Worm (Caenorhabditis elegans) whole organism, L1 larva: ENCODE data around the gene F54B3.2.

Experiments used
- C34B4.2 ChIP-seq: sonication (generic microtip); optimal IDR thresholded peaks from 2 replicates; lab custom pipeline; 2017; ENCODE audit warnings: mild to moderate bottlenecking, missing genetic modification characterization, missing compliant biosample characterization
- F16B12.6 ChIP-seq: fragments of 150-350 bp; optimal IDR thresholded peaks from 2 replicates; lab custom pipeline; 2014; ENCODE audit warnings: missing biosample characterization, missing genetic modification characterization
- aha-1 ChIP-seq: fragments of 150-350 bp; optimal IDR thresholded peaks from 2 replicates; lab custom pipeline; 2014; ENCODE audit warnings: missing biosample characterization, missing genetic modification characterization
- alr-1 ChIP-seq: fragments of 200-800 bp; sonication (Bioruptor generic); optimal IDR thresholded peaks from 2 replicates; lab custom pipeline; 2018; ENCODE audit warnings: borderline replicate concordance, mild to moderate bottlenecking, missing genetic modification characterization, missing compliant biosample characterization
- ama-1 ChIP-seq: fragments of 150-350 bp; optimal IDR thresholded peaks from 2 replicates; lab custom pipeline; 2014
- ceh-63 ChIP-seq: fragments of 200-800 bp; sonication (Bioruptor generic); optimal IDR thresholded peaks from 2 replicates; lab custom pipeline; 2018; ENCODE audit warnings: mild to moderate bottlenecking, missing genetic modification characterization, missing compliant biosample characterization
- ceh-82 ChIP-seq, 3 experiments: fragments of 150-350 bp in 1 of 3; sonication (generic microtip) in 2 of 3; optimal IDR thresholded peaks; 2 replicates each; lab custom pipeline; 2014 to 2017; ENCODE audit warnings: missing biosample characterization in 3 of 3, missing genetic modification characterization in 3 of 3
- ceh-88 ChIP-seq: fragments of 200-800 bp; sonication (Bioruptor generic); IDR thresholded peaks from 2 replicates; pipeline ENCODE4 v1.3.6; 2022; ENCODE audit warnings: missing genetic modification characterization, missing compliant biosample characterization
- dsc-1 ChIP-seq: sonication (generic microtip); optimal IDR thresholded peaks from 2 replicates; lab custom pipeline; 2016; ENCODE audit warnings: mild to moderate bottlenecking, missing genetic modification characterization, missing compliant biosample characterization
- efl-1 ChIP-seq, 4 experiments: fragments of 150-350 bp; optimal IDR thresholded peaks in 3 of 4; peaks in 1 of 4; 1 replicate in 1 of 4; 2 replicates in 3 of 4; lab custom pipeline; 2014; ENCODE audit warnings: missing biosample characterization in 2 of 4, missing genetic modification characterization in 2 of 4, missing genetic modification reagents in 2 of 4
- efl-3 ChIP-seq: fragments of 200-800 bp; sonication (Bioruptor generic); optimal IDR thresholded peaks from 2 replicates; lab custom pipeline; 2018; ENCODE audit warnings: mild to moderate bottlenecking, missing genetic modification characterization, missing compliant biosample characterization
- egl-13 ChIP-seq: sonication (generic microtip); optimal IDR thresholded peaks from 2 replicates; lab custom pipeline; 2016; ENCODE audit warnings: missing genotype, missing genetic modification reagents, missing genetic modification characterization, missing compliant biosample characterization
- egl-27 ChIP-seq, 2 experiments: fragments of 150-350 bp in 1 of 2; sonication (generic microtip); optimal IDR thresholded peaks; 3 replicates each; lab custom pipeline; 2017 to 2018; ENCODE audit warnings: missing biosample characterization in 2 of 2, missing genetic modification characterization in 2 of 2, missing genetic modification reagents in 2 of 2
- elt-2 ChIP-seq: sonication (generic microtip); optimal IDR thresholded peaks from 2 replicates; lab custom pipeline; 2016; ENCODE audit warnings: missing genetic modification characterization, mild to moderate bottlenecking, inconsistent platforms, missing compliant biosample characterization, missing genetic modification reagents
- fkh-10 ChIP-seq: sonication (generic microtip); optimal IDR thresholded peaks from 2 replicates; lab custom pipeline; 2017; ENCODE audit warnings: missing biosample characterization, missing genetic modification reagents, missing genetic modification characterization
- fkh-4 ChIP-seq: sonication (generic microtip); optimal IDR thresholded peaks from 2 replicates; lab custom pipeline; 2016; ENCODE audit warnings: missing compliant biosample characterization, missing genetic modification characterization, borderline replicate concordance
- fkh-8 ChIP-seq: sonication (generic microtip); optimal IDR thresholded peaks from 2 replicates; lab custom pipeline; 2016; ENCODE audit warnings: mild to moderate bottlenecking, missing genetic modification characterization, missing compliant biosample characterization
- hlh-17 ChIP-seq: fragments of 200-800 bp; sonication (Bioruptor generic); optimal IDR thresholded peaks from 2 replicates; lab custom pipeline; 2018; ENCODE audit warnings: missing genetic modification characterization, mild to moderate bottlenecking, missing compliant biosample characterization, moderate library complexity, borderline replicate concordance
- hpl-2 ChIP-seq: fragments of 150-350 bp; optimal IDR thresholded peaks from 2 replicates; lab custom pipeline; 2014; ENCODE audit warnings: missing biosample characterization, missing genetic modification reagents, missing genetic modification characterization
- jun-1 ChIP-seq: fragments of 150-350 bp; optimal IDR thresholded peaks from 2 replicates; lab custom pipeline; 2014; ENCODE audit warnings: missing biosample characterization, missing genetic modification reagents, missing genetic modification characterization
- lin-35 ChIP-seq, 2 experiments: fragments of 150-350 bp; optimal IDR thresholded peaks; 2 replicates each; lab custom pipeline; 2014; ENCODE audit warnings: missing biosample characterization in 2 of 2, missing genetic modification characterization in 2 of 2, missing genetic modification reagents in 2 of 2
- lsy-2 ChIP-seq, 2 experiments: fragments of 150-350 bp; optimal IDR thresholded peaks; 2 replicates each; lab custom pipeline; 2014; ENCODE audit warnings: missing biosample characterization in 2 of 2, missing genetic modification characterization in 2 of 2
- mdl-1 ChIP-seq, 2 experiments: fragments of 150-350 bp; optimal IDR thresholded peaks; 2 replicates each; lab custom pipeline; 2014 to 2017; ENCODE audit warnings: missing biosample characterization in 2 of 2, missing genetic modification characterization in 2 of 2, inconsistent platforms in 1 of 2
- mef-2 ChIP-seq: fragments of 150-350 bp; optimal IDR thresholded peaks from 2 replicates; lab custom pipeline; 2014; ENCODE audit warnings: missing biosample characterization, missing genetic modification characterization
- nhr-20 ChIP-seq: sonication (generic microtip); optimal IDR thresholded peaks from 2 replicates; lab custom pipeline; 2016; ENCODE audit warnings: mild to moderate bottlenecking, missing genetic modification characterization, missing compliant biosample characterization
- nhr-28 ChIP-seq: fragments of 150-350 bp; optimal IDR thresholded peaks from 2 replicates; lab custom pipeline; 2014; ENCODE audit warnings: missing biosample characterization, missing genetic modification characterization
- nhr-47 ChIP-seq: sonication (generic microtip); optimal IDR thresholded peaks from 2 replicates; lab custom pipeline; 2016; ENCODE audit warnings: mild to moderate bottlenecking, missing genetic modification characterization, moderate library complexity, missing compliant biosample characterization
- nhr-76 ChIP-seq: sonication (generic microtip); optimal IDR thresholded peaks from 2 replicates; lab custom pipeline; 2017; ENCODE audit warnings: missing biosample characterization, missing genetic modification characterization
- nhr-84 ChIP-seq: sonication (generic microtip); optimal IDR thresholded peaks from 2 replicates; lab custom pipeline; 2017; ENCODE audit warnings: missing biosample characterization, missing genetic modification characterization
- nhr-90 ChIP-seq: sonication (generic microtip); optimal IDR thresholded peaks from 2 replicates; lab custom pipeline; 2016; ENCODE audit warnings: mild to moderate bottlenecking, missing genetic modification characterization, missing compliant biosample characterization; ENCODE audit not compliant: poor library complexity
- pag-3 ChIP-seq: sonication (generic microtip); optimal IDR thresholded peaks from 2 replicates; lab custom pipeline; 2017; ENCODE audit warnings: missing genetic modification characterization, mild to moderate bottlenecking, missing compliant biosample characterization, antibody characterized with exemption, borderline replicate concordance; ENCODE audit not compliant: insufficient read depth
- skn-1 ChIP-seq: fragments of 150-350 bp; optimal IDR thresholded peaks from 2 replicates; lab custom pipeline; 2014; ENCODE audit warnings: missing biosample characterization, missing genetic modification characterization
- snpc-4 ChIP-seq: fragments of 150-350 bp; optimal IDR thresholded peaks from 2 replicates; lab custom pipeline; 2014; ENCODE audit warnings: missing biosample characterization, missing genetic modification characterization
- sox-4 ChIP-seq: sonication (generic microtip); optimal IDR thresholded peaks from 2 replicates; lab custom pipeline; 2016; ENCODE audit warnings: missing genetic modification characterization, missing compliant biosample characterization
- unc-62 ChIP-seq: fragments of 150-350 bp; optimal IDR thresholded peaks from 2 replicates; lab custom pipeline; 2014; ENCODE audit warnings: missing biosample characterization, missing genetic modification reagents, missing genetic modification characterization
- vab-15 ChIP-seq: sonication (generic microtip); optimal IDR thresholded peaks from 2 replicates; lab custom pipeline; 2017; ENCODE audit warnings: missing genotype, mild to moderate bottlenecking, missing genetic modification characterization, missing compliant biosample characterization
- xbp-1 ChIP-seq: sonication (generic microtip); optimal IDR thresholded peaks from 2 replicates; lab custom pipeline; 2016; ENCODE audit warnings: missing genetic modification characterization, missing compliant biosample characterization
- zag-1 ChIP-seq: fragments of 150-350 bp; optimal IDR thresholded peaks from 2 replicates; lab custom pipeline; 2014; ENCODE audit warnings: missing biosample characterization, missing genetic modification characterization
- zip-4 ChIP-seq: fragments of 200-800 bp; sonication (Bioruptor generic); optimal IDR thresholded peaks from 2 replicates; lab custom pipeline; 2018; ENCODE audit warnings: mild to moderate bottlenecking, missing genetic modification characterization, moderate library complexity, missing compliant biosample characterization

Gene F54B3.2

ce11 chrII:10288926-10289325, 19.0 kb upstream of the F54B3.2 start (continued):
- TF ChIP-seq lsy-2 (tag; optimal IDR thresholded peaks at IDR 0.05; lab: Kevin White, UChicago) = peak in 1 of 2 experiments; percentile 1
- TF ChIP-seq pag-3 = no peak
- no peak for TF ChIP-seq vab-15 (tag; lab: Kevin White, UChicago)
- no peak for TF ChIP-seq lin-35 (GFP tag; optimal IDR thresholded peaks at IDR 0.05; lab: Kevin White, UChicago)
- no peak for TF ChIP-seq F16B12.6 (tag; lab: Kevin White, UChicago)
- TF ChIP-seq nhr-47 (tag; lab: Kevin White, UChicago) = no peak
- no peak for TF ChIP-seq jun-1 (tag; lab: Kevin White, UChicago)
- TF ChIP-seq nhr-20 (tag; lab: Kevin White, UChicago) = peak; percentile 2
- no peak for TF ChIP-seq egl-13 (tag; lab: Kevin White, UChicago)
- TF ChIP-seq nhr-84 (tag; lab: Kevin White, UChicago) = no peak
- TF ChIP-seq nhr-28 (tag; lab: Kevin White, UChicago) = no peak
- TF ChIP-seq snpc-4 = no peak
- TF ChIP-seq xbp-1 (tag; lab: Kevin White, UChicago) = no peak
- no peak for TF ChIP-seq skn-1 (tag; lab: Kevin White, UChicago)
- TF ChIP-seq ceh-63 (GFP tag; lab: Kevin White, UChicago) = no peak
- TF ChIP-seq hlh-17 (GFP tag; lab: Kevin White, UChicago) = no peak
- no peak for TF ChIP-seq egl-27 (tag; optimal IDR thresholded peaks at IDR 0.05; lab: Kevin White, UChicago)
- TF ChIP-seq sox-4 (tag; lab: Kevin White, UChicago) = no peak
- no peak for TF ChIP-seq fkh-10
- TF ChIP-seq zip-4 (GFP tag; lab: Kevin White, UChicago) = no peak
- no peak for TF ChIP-seq efl-3
- no peak for TF ChIP-seq fkh-4 (tag; lab: Kevin White, UChicago)
- TF ChIP-seq, all 84 proteins: peak for 9

ce11 chrII:10284991-10285390, 15.0 kb upstream of the F54B3.2 start:
- TF ChIP-seq nhr-76 (tag; lab: Kevin White, UChicago) (no peak), hpl-2 (GFP tag; lab: Kevin White, UChicago) (no peak), nhr-90 (no peak), ceh-88 (GFP tag; lab: Robert Waterston, UW) (no peak), nhr-28 (tag; lab: Kevin White, UChicago) (no peak), unc-62 (GFP tag; lab: Kevin White, UChicago) (no peak), aha-1 (no peak), ama-1 (lab: Kevin White, UChicago) (no peak), ceh-82 (tag; optimal IDR thresholded peaks at IDR 0.05; lab: Kevin White, UChicago) (no peak), alr-1 (tag; lab: Kevin White, UChicago) (no peak), zag-1 (no peak)

ce11 chrII:10283145-10283544, 13.2 kb upstream of the F54B3.2 start:
- TF ChIP-seq nhr-84 (tag; lab: Kevin White, UChicago) (no peak), fkh-8 (tag; lab: Kevin White, UChicago) (peak; percentile 33), elt-2 (tag; lab: Kevin White, UChicago) (no peak), ama-1 (lab: Kevin White, UChicago) (no peak), efl-1 (optimal IDR thresholded peaks at IDR 0.05; lab: Kevin White, UChicago) (no peak), efl-1 (GFP tag; optimal IDR thresholded peaks at IDR 0.05 in 1 of 2; lab: Kevin White, UChicago) (no peak), efl-3 (no peak), C34B4.2 (tag; lab: Kevin White, UChicago) (no peak), mdl-1 (tag; optimal IDR thresholded peaks at IDR 0.05; lab: Kevin White, UChicago) (no peak), mef-2 (tag; lab: Kevin White, UChicago) (no peak), dsc-1 (peak; percentile 56)
